Fruit fly (Drosophila melanogaster) whole organism, prepupa: ENCODE results near the gene CG31100.

Experiments
- Blimp-1 ChIP-seq: fragments of 200-800 bp; sonication (Bioruptor generic); optimal IDR thresholded peaks from 3 replicates; lab custom pipeline; 2017; ENCODE audit warnings: missing biosample characterization, missing genetic modification characterization, mild to moderate bottlenecking, moderate library complexity, missing genetic modification reagents
- CG10631 ChIP-seq: fragments of 200-800 bp; sonication (Bioruptor generic); optimal IDR thresholded peaks from 2 replicates; lab custom pipeline; 2016; ENCODE audit warnings: missing biosample characterization, missing genetic modification characterization
- CG11294 ChIP-seq: fragments of 200-800 bp; sonication (Bioruptor generic); IDR thresholded peaks from 2 replicates; pipeline ENCODE4 v1.3.6; 2022; ENCODE audit warnings: missing biosample characterization, missing genetic modification characterization
- CG11902 ChIP-seq: fragments of 200-800 bp; sonication (Bioruptor generic); optimal IDR thresholded peaks from 3 replicates; lab custom pipeline; 2016; ENCODE audit warnings: missing biosample characterization, missing genetic modification characterization
- CG15336 ChIP-seq: fragments of 200-800 bp; sonication (Bioruptor generic); IDR thresholded peaks from 2 replicates; pipeline ENCODE4 v1.3.6; 2022; ENCODE audit warnings: missing biosample characterization, missing genetic modification characterization
- CG1621 ChIP-seq: fragments of 200-800 bp; sonication (Bioruptor generic); optimal IDR thresholded peaks from 3 replicates; lab custom pipeline; 2018; ENCODE audit warnings: missing biosample characterization, mild to moderate bottlenecking, missing genetic modification characterization
- CG16779 ChIP-seq: fragments of 200-800 bp; sonication (Bioruptor generic); optimal IDR thresholded peaks from 3 replicates; lab custom pipeline; 2017; ENCODE audit warnings: missing biosample characterization, mild to moderate bottlenecking, missing genetic modification characterization
- CG3032 ChIP-seq: fragments of 200-800 bp; optimal IDR thresholded peaks from 2 replicates; lab custom pipeline; 2019; ENCODE audit warnings: missing biosample characterization, mild to moderate bottlenecking, missing genetic modification characterization, moderate library complexity
- CG31627 ChIP-seq: fragments of 200-800 bp; sonication (Bioruptor generic); optimal IDR thresholded peaks from 3 replicates; lab custom pipeline; 2016; ENCODE audit warnings: missing biosample characterization, missing genetic modification characterization
- CG32006 ChIP-seq: fragments of 200-800 bp; sonication (Bioruptor generic); optimal IDR thresholded peaks from 3 replicates; lab custom pipeline; 2017; ENCODE audit warnings: missing biosample characterization, mild to moderate bottlenecking, missing genetic modification characterization
- CG3919 ChIP-seq: fragments of 200-800 bp; sonication (Bioruptor generic); optimal IDR thresholded peaks from 3 replicates; lab custom pipeline; 2016; ENCODE audit warnings: missing biosample characterization, missing genetic modification characterization
- CG4318 ChIP-seq: fragments of 200-800 bp; sonication (Bioruptor generic); optimal IDR thresholded peaks from 3 replicates; lab custom pipeline; 2017; ENCODE audit warnings: missing biosample characterization, mild to moderate bottlenecking, missing genetic modification characterization
- CG6163 ChIP-seq: fragments of 200-800 bp; sonication (Bioruptor generic); IDR thresholded peaks from 3 replicates; pipeline ENCODE4 v1.3.6; 2022; ENCODE audit warnings: missing biosample characterization, missing genetic modification characterization
- CG6792 ChIP-seq: fragments of 200-800 bp; sonication (Bioruptor generic); optimal IDR thresholded peaks from 3 replicates; lab custom pipeline; 2016; ENCODE audit warnings: missing biosample characterization, missing genetic modification characterization
- CG6808 ChIP-seq: fragments of 200-800 bp; sonication (Bioruptor generic); optimal IDR thresholded peaks from 3 replicates; lab custom pipeline; 2017; ENCODE audit warnings: missing biosample characterization, missing genetic modification characterization, mild to moderate bottlenecking, moderate library complexity, missing genetic modification reagents
- CG6854 ChIP-seq: fragments of 200-800 bp; sonication (Bioruptor generic); optimal IDR thresholded peaks from 2 replicates; lab custom pipeline; 2017; ENCODE audit warnings: missing biosample characterization, mild to moderate bottlenecking, missing genetic modification characterization
- CG7368 ChIP-seq: fragments of 200-800 bp; sonication (Bioruptor generic); optimal IDR thresholded peaks from 3 replicates; lab custom pipeline; 2016; ENCODE audit warnings: missing biosample characterization, missing genetic modification characterization
- CG8632 ChIP-seq: fragments of 200-800 bp; sonication (Bioruptor generic); optimal IDR thresholded peaks from 3 replicates; lab custom pipeline; 2016; ENCODE audit warnings: missing biosample characterization, missing genetic modification characterization
- CG9139 ChIP-seq: fragments of 200-800 bp; sonication (Bioruptor generic); optimal IDR thresholded peaks from 3 replicates; lab custom pipeline; 2017; ENCODE audit warnings: missing biosample characterization, mild to moderate bottlenecking, missing genetic modification characterization
- Eip75B ChIP-seq: fragments of 200-800 bp; sonication (Bioruptor generic); optimal IDR thresholded peaks from 3 replicates; lab custom pipeline; 2016; ENCODE audit warnings: missing biosample characterization, missing genetic modification characterization
- Eip78C ChIP-seq: fragments of 200-800 bp; sonication (Bioruptor generic); peaks from one replicate; lab custom pipeline; 2016; ENCODE audit warnings: missing biosample characterization, missing genetic modification characterization
- Eip93F ChIP-seq: fragments of 200-800 bp; sonication (Bioruptor generic); optimal IDR thresholded peaks from 2 replicates; lab custom pipeline; 2016; ENCODE audit warnings: missing biosample characterization, mild to moderate bottlenecking, missing genetic modification characterization
- Ets96B ChIP-seq: fragments of 200-800 bp; optimal IDR thresholded peaks from 2 replicates; lab custom pipeline; 2019; ENCODE audit warnings: missing biosample characterization, mild to moderate bottlenecking, missing genetic modification characterization, moderate library complexity
- Hr38 ChIP-seq: sonication (Bioruptor generic); optimal IDR thresholded peaks from 2 replicates; lab custom pipeline; 2016; ENCODE audit warnings: missing biosample characterization, missing genetic modification characterization
- Hr39 ChIP-seq: fragments of 200-800 bp; sonication (Bioruptor generic); optimal IDR thresholded peaks from 2 replicates; lab custom pipeline; 2016; ENCODE audit warnings: missing biosample characterization, missing genetic modification characterization
- Hr4 ChIP-seq: fragments of 200-800 bp; sonication (Bioruptor generic); optimal IDR thresholded peaks from 3 replicates; lab custom pipeline; 2016; ENCODE audit warnings: missing biosample characterization, missing genetic modification characterization
- Met ChIP-seq: fragments of 200-800 bp; sonication (Bioruptor generic); optimal IDR thresholded peaks from 3 replicates; lab custom pipeline; 2016; ENCODE audit warnings: missing biosample characterization, missing genetic modification characterization
- OdsH ChIP-seq: fragments of 200-800 bp; sonication (Bioruptor generic); optimal IDR thresholded peaks from 3 replicates; lab custom pipeline; 2016; ENCODE audit warnings: missing biosample characterization, missing genetic modification characterization
- Smox ChIP-seq: fragments of 200-800 bp; sonication (Bioruptor generic); optimal IDR thresholded peaks from 3 replicates; lab custom pipeline; 2016; ENCODE audit warnings: missing biosample characterization, missing genetic modification characterization
- Sox102F ChIP-seq: fragments of 200-800 bp; sonication (Bioruptor generic); optimal IDR thresholded peaks from 2 replicates; lab custom pipeline; 2016; ENCODE audit warnings: missing biosample characterization, mild to moderate bottlenecking, missing genetic modification characterization
- Sox14 ChIP-seq: fragments of 200-800 bp; sonication (Bioruptor generic); optimal IDR thresholded peaks from 3 replicates; lab custom pipeline; 2016; ENCODE audit warnings: missing biosample characterization, missing genetic modification characterization
- Sox15 ChIP-seq: fragments of 200-800 bp; sonication (Bioruptor generic); optimal IDR thresholded peaks from 3 replicates; lab custom pipeline; 2016; ENCODE audit warnings: missing biosample characterization, missing genetic modification characterization
- acj6 ChIP-seq: fragments of 200-800 bp; sonication (Bioruptor generic); optimal IDR thresholded peaks from 3 replicates; lab custom pipeline; 2016; ENCODE audit warnings: missing biosample characterization, missing genetic modification characterization
- cyc ChIP-seq: fragments of 200-800 bp; sonication (Bioruptor generic); optimal IDR thresholded peaks from 3 replicates; lab custom pipeline; 2016; ENCODE audit warnings: missing biosample characterization, missing genetic modification characterization
- dac ChIP-seq: fragments of 200-800 bp; sonication (Bioruptor generic); optimal IDR thresholded peaks from 2 replicates; lab custom pipeline; 2017; ENCODE audit warnings: missing biosample characterization, mild to moderate bottlenecking, missing genetic modification characterization
- dsx ChIP-seq: fragments of 200-800 bp; optimal IDR thresholded peaks from 3 replicates; lab custom pipeline; 2019; ENCODE audit warnings: missing biosample characterization, mild to moderate bottlenecking, missing genetic modification characterization, moderate library complexity; ENCODE audit not compliant: poor library complexity, severe bottlenecking
- eg ChIP-seq: fragments of 200-800 bp; sonication (Bioruptor generic); IDR thresholded peaks from 3 replicates; pipeline ENCODE4 v1.3.6; 2022; ENCODE audit warnings: missing biosample characterization, missing genetic modification characterization
- esn ChIP-seq: fragments of 200-800 bp; sonication (Bioruptor generic); optimal IDR thresholded peaks from 2 replicates; lab custom pipeline; 2016; ENCODE audit warnings: missing biosample characterization, mild to moderate bottlenecking, missing genetic modification characterization, moderate library complexity
- fd59A ChIP-seq: fragments of 200-800 bp; sonication (Bioruptor generic); optimal IDR thresholded peaks from 2 replicates; lab custom pipeline; 2017; ENCODE audit warnings: missing biosample characterization, mild to moderate bottlenecking, missing genetic modification characterization, missing genetic modification reagents
- fd85E ChIP-seq: fragments of 200-800 bp; sonication (Bioruptor generic); optimal IDR thresholded peaks from 3 replicates; lab custom pipeline; 2016; ENCODE audit warnings: missing biosample characterization, missing genetic modification characterization
- lz ChIP-seq: fragments of 200-800 bp; sonication (Bioruptor generic); optimal IDR thresholded peaks from 3 replicates; lab custom pipeline; 2016; ENCODE audit warnings: missing biosample characterization, missing genetic modification characterization
- net ChIP-seq: fragments of 200-800 bp; sonication (Bioruptor generic); optimal IDR thresholded peaks from 3 replicates; lab custom pipeline; 2016; ENCODE audit warnings: missing biosample characterization, missing genetic modification characterization
- salr ChIP-seq, 2 experiments: fragments of 200-800 bp; sonication (Bioruptor generic); optimal IDR thresholded peaks; 3 replicates each; lab custom pipeline; 2016 to 2018; ENCODE audit warnings: missing biosample characterization in 2 of 2, missing genetic modification characterization in 2 of 2, mild to moderate bottlenecking in 1 of 2
- ss ChIP-seq, 2 experiments: fragments of 200-800 bp; sonication (Bioruptor generic); optimal IDR thresholded peaks; 2 replicates in 1 of 2; 3 replicates in 1 of 2; lab custom pipeline; 2017 to 2018; ENCODE audit warnings: mild to moderate bottlenecking in 2 of 2, missing biosample characterization in 2 of 2, missing genetic modification characterization in 2 of 2, moderate library complexity in 1 of 2
- svp ChIP-seq: fragments of 200-800 bp; sonication (Bioruptor generic); peaks from one replicate; lab custom pipeline; 2016; ENCODE audit warnings: missing biosample characterization, missing genetic modification characterization
- topi ChIP-seq: fragments of 200-800 bp; sonication (Bioruptor generic); optimal IDR thresholded peaks from 3 replicates; lab custom pipeline; 2016; ENCODE audit warnings: missing biosample characterization, missing genetic modification characterization
- vri ChIP-seq: fragments of 200-800 bp; sonication (Bioruptor generic); optimal IDR thresholded peaks from 3 replicates; lab custom pipeline; 2016; ENCODE audit warnings: missing biosample characterization, mild to moderate bottlenecking, missing genetic modification characterization

Gene CG31100

DNA sequence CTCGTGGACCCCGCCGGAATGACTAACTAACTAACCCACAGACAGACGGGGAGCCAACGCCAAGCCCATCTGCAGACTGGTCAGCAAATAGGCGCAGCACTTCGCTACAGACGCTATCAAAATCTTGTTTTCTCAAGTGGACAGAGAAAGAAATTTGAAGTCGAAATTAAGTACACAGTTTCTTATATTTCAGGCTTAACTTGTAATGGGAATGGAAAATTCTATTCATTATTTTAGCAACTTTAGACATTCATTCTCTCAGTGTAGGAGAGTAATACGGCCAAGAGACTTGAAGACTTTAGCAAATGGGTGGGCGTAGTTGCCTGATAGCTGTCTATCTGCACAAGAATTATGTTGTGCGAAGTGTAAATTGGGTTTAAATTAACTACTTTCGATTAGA lies 45.1 kb downstream of the CG31100 start (continued):
- peak; percentile 30 for TF ChIP-seq topi (GFP tag; lab: Kevin White, UChicago)
- TF ChIP-seq Blimp-1 (GFP tag; lab: Kevin White, UChicago): no peak
- no peak for TF ChIP-seq CG11294 (GFP tag; lab: Robert Waterston, UW)
- peak; percentile 73 for TF ChIP-seq Ets96B (tag; lab: Kevin White, UChicago)
- TF ChIP-seq CG8632: peak; percentile 38
- no peak for TF ChIP-seq cyc
- TF ChIP-seq CG6854: no peak
- peak; percentile 35 to 45 for TF ChIP-seq salr (GFP tag; optimal IDR thresholded peaks at IDR 0.05; lab: Kevin White, UChicago)
- TF ChIP-seq vri (GFP tag; lab: Kevin White, UChicago): no peak
- no peak for TF ChIP-seq Eip93F (GFP tag; lab: Kevin White, UChicago)
- TF ChIP-seq CG3032 (tag; lab: Kevin White, UChicago): peak; percentile 72
- peak in 1 of 2 experiments; percentile 9 for TF ChIP-seq ss (GFP tag; optimal IDR thresholded peaks at IDR 0.05; lab: Kevin White, UChicago)
- TF ChIP-seq Sox14 (GFP tag; lab: Kevin White, UChicago): peak; percentile 59
- TF ChIP-seq Hr38 (GFP tag; lab: Kevin White, UChicago): no peak
- TF ChIP-seq fd59A: peak; percentile 56
- no peak for TF ChIP-seq lz (GFP tag; lab: Kevin White, UChicago)
- TF ChIP-seq dac (GFP tag; lab: Kevin White, UChicago): no peak
- peak; percentile 61 for TF ChIP-seq CG32006 (GFP tag; lab: Kevin White, UChicago)
- TF ChIP-seq CG31627 (GFP tag; lab: Kevin White, UChicago): no peak
- no peak for TF ChIP-seq CG16779 (tag; lab: Kevin White, UChicago)
- peak; percentile 45 for TF ChIP-seq net (GFP tag; lab: Kevin White, UChicago)
- TF ChIP-seq eg (GFP tag; lab: Robert Waterston, UW): peak; percentile 74
- TF ChIP-seq CG9139 (GFP tag; lab: Kevin White, UChicago): no peak
- peak; percentile 83 for TF ChIP-seq CG6163 (GFP tag; lab: Robert Waterston, UW)
- TF ChIP-seq acj6 (GFP tag; lab: Kevin White, UChicago): peak; percentile 39
- TF ChIP-seq CG11902 (GFP tag; lab: Kevin White, UChicago): no peak
- TF ChIP-seq Sox102F: no peak

- TF ChIP-seq eg (GFP tag; lab: Robert Waterston, UW) (no peak; the same call in 2 of the 3 replicates), CG8632 (no peak), CG11294 (GFP tag; lab: Robert Waterston, UW) (no peak), CG6854 (no peak), Sox102F (peak; percentile 37), Hr39 (GFP tag; lab: Kevin White, UChicago) (peak; percentile 14), Eip75B (peak; percentile 48), ss (GFP tag; optimal IDR thresholded peaks at IDR 0.05; lab: Kevin White, UChicago) (peak in 1 of 2 experiments; percentile 47), CG9139 (GFP tag; lab: Kevin White, UChicago) (no peak), CG3919 (GFP tag; lab: Kevin White, UChicago) (peak; percentile 3), CG6792 (GFP tag; lab: Kevin White, UChicago) (no peak), CG10631 (no peak), CG15336 (GFP tag; lab: Robert Waterston, UW) (0 out of 2 replicates have a peak, but pooled peaks have one; percentile 6), Met (peak; percentile 34), CG32006 (GFP tag; lab: Kevin White, UChicago) (peak; percentile 0), Hr38 (GFP tag; lab: Kevin White, UChicago) (no peak), net (GFP tag; lab: Kevin White, UChicago) (no peak), CG16779 (tag; lab: Kevin White, UChicago) (no peak), Smox (GFP tag; lab: Kevin White, UChicago) (peak; percentile 13), OdsH (GFP tag; lab: Kevin White, UChicago) (no peak), Eip78C (GFP tag; lab: Kevin White, UChicago) (peak; percentile 75), dac (GFP tag; lab: Kevin White, UChicago) (no peak), lz (GFP tag; lab: Kevin White, UChicago) (peak; percentile 37), esn (peak; percentile 28), CG6808 (peak; percentile 1), vri (GFP tag; lab: Kevin White, UChicago) (peak; percentile 3), fd59A (no peak), Sox15 (no peak), topi (GFP tag; lab: Kevin White, UChicago) (peak; percentile 19), CG1621 (no peak), fd85E (no peak), CG4318 (no peak), Hr4 (GFP tag; lab: Kevin White, UChicago) (no peak), CG7368 (GFP tag; lab: Kevin White, UChicago) (no peak), dsx (GFP tag; lab: Kevin White, UChicago) (peak; percentile 75), svp (peak; percentile 83), Blimp-1 (GFP tag; lab: Kevin White, UChicago) (no peak), salr (GFP tag; optimal IDR thresholded peaks at IDR 0.05; lab: Kevin White, UChicago) (no peak)
Measured at dm6 chr3R:8957739-8958138, 45.7 kb downstream of the CG31100 start.
